Worm (Caenorhabditis elegans) whole organism, early embryonic: Measurements from ENCODE around the gene ztf-14.

Experiments used
- B0310.2 ChIP-seq: sonication (generic microtip); optimal IDR thresholded peaks from 2 replicates; lab custom pipeline; 2016; ENCODE audit warnings: mild to moderate bottlenecking, missing genetic modification characterization, missing compliant biosample characterization
- aly-1 ChIP-seq: sonication (generic microtip); optimal IDR thresholded peaks from 2 replicates; lab custom pipeline; 2016; ENCODE audit warnings: missing genetic modification characterization, missing compliant biosample characterization
- ama-1 ChIP-seq: fragments of 150-350 bp; optimal IDR thresholded peaks from 2 replicates; lab custom pipeline; 2014
- ceh-13 ChIP-seq: fragments of 200-800 bp; sonication (Bioruptor generic); optimal IDR thresholded peaks from 2 replicates; lab custom pipeline; 2018; ENCODE audit warnings: mild to moderate bottlenecking, missing genetic modification characterization, missing compliant biosample characterization
- ets-7 ChIP-seq: sonication (generic microtip); optimal IDR thresholded peaks from 2 replicates; lab custom pipeline; 2016; ENCODE audit warnings: missing genotype, missing genetic modification characterization, missing compliant biosample characterization
- flt-1 ChIP-seq: fragments of 200-800 bp; sonication (Bioruptor generic); IDR thresholded peaks from 2 replicates; pipeline ENCODE4 v1.3.6; 2022; ENCODE audit warnings: missing genetic modification characterization, missing compliant biosample characterization
- hmbx-1 ChIP-seq: sonication (generic microtip); optimal IDR thresholded peaks from 2 replicates; lab custom pipeline; 2016; ENCODE audit warnings: mild to moderate bottlenecking, missing genetic modification characterization, missing compliant biosample characterization
- pes-1 ChIP-seq: fragments of 200-800 bp; sonication (Bioruptor generic); IDR thresholded peaks from 2 replicates; pipeline ENCODE4 v1.3.6; 2022; ENCODE audit warnings: missing genetic modification reagents, missing genetic modification characterization, missing compliant biosample characterization
- scrt-1 ChIP-seq: fragments of 200-800 bp; sonication (Bioruptor generic); IDR thresholded peaks from 2 replicates; pipeline ENCODE4 v1.3.6; 2022; ENCODE audit warnings: missing genetic modification characterization, missing compliant biosample characterization
- tbx-11 ChIP-seq: fragments of 200-800 bp; sonication (Bioruptor generic); IDR thresholded peaks from 2 replicates; pipeline ENCODE4 v1.3.6; 2022; ENCODE audit warnings: missing genetic modification characterization, missing compliant biosample characterization
- tra-4 ChIP-seq: sonication (generic microtip); optimal IDR thresholded peaks from 2 replicates; lab custom pipeline; 2017; ENCODE audit warnings: missing genetic modification characterization, missing compliant biosample characterization

DNA sequence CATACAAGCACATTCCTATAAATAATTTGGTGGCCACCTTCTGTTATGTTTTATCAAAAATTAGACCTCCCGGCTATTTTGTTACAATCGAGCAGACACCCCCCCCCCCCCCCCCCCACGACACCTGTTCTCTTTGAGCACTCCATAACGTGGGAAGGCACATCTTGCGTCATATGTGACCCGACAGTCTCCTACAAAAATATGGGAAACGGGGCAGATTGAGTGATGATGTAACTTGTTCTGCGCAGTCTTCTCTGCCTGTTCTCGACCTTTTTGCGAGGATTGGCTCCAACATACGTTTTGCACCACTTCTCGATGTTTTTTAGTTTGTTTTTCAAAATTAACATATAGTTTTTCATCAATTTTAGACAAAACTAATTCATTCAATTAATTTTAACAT, 48.4 kb upstream of the ztf-14 start:
- TF ChIP-seq tra-4 (tag; lab: Kevin White, UChicago) (no peak), ceh-13 (no peak), pes-1 (GFP tag; lab: Robert Waterston, UW) (no peak), flt-1 (GFP tag; lab: Robert Waterston, UW) (no peak), hmbx-1 (no peak), ama-1 (lab: Kevin White, UChicago) (no peak), B0310.2 (tag; lab: Kevin White, UChicago) (no peak), ets-7 (tag; lab: Kevin White, UChicago) (no peak), aly-1 (no peak), scrt-1 (no peak), tbx-11 (no peak)
